Worm (Caenorhabditis elegans) whole organism, late embryonic: Measurements from ENCODE around the gene F08F1.4.

ENCODE experiments used
- C08G9.2 ChIP-seq: sonication (generic microtip); optimal IDR thresholded peaks from 2 replicates; lab custom pipeline; 2016; ENCODE audit warnings: mild to moderate bottlenecking, missing genetic modification characterization, moderate library complexity, missing compliant biosample characterization
- F13H6.1 ChIP-seq: sonication (generic microtip); optimal IDR thresholded peaks from 2 replicates; lab custom pipeline; 2016; ENCODE audit warnings: missing genetic modification characterization, missing compliant biosample characterization
- K02D7.2 ChIP-seq: sonication (generic microtip); optimal IDR thresholded peaks from 2 replicates; lab custom pipeline; 2017; ENCODE audit warnings: mild to moderate bottlenecking, missing genetic modification characterization, missing compliant biosample characterization
- ama-1 ChIP-seq: fragments of 150-350 bp; optimal IDR thresholded peaks from 2 replicates; lab custom pipeline; 2014
- ceh-14 ChIP-seq: sonication (generic microtip); optimal IDR thresholded peaks from 2 replicates; lab custom pipeline; 2016; ENCODE audit warnings: missing genotype, missing genetic modification characterization, missing compliant biosample characterization
- ceh-18 ChIP-seq: sonication (generic microtip); optimal IDR thresholded peaks from 2 replicates; lab custom pipeline; 2016; ENCODE audit warnings: missing genetic modification characterization, missing compliant biosample characterization
- ceh-2 ChIP-seq: sonication (generic microtip); optimal IDR thresholded peaks from 2 replicates; lab custom pipeline; 2016; ENCODE audit warnings: missing genotype, missing genetic modification characterization, missing compliant biosample characterization
- ceh-34 ChIP-seq: sonication (generic microtip); optimal IDR thresholded peaks from 2 replicates; lab custom pipeline; 2016; ENCODE audit warnings: mild to moderate bottlenecking, missing genetic modification characterization, missing compliant biosample characterization
- ceh-45 ChIP-seq: fragments of 200-800 bp; sonication (Bioruptor generic); IDR thresholded peaks from 2 replicates; pipeline ENCODE4 v1.3.6; 2022; ENCODE audit warnings: missing genetic modification reagents, missing genetic modification characterization, missing compliant biosample characterization
- ceh-48 ChIP-seq: sonication (generic microtip); optimal IDR thresholded peaks from 2 replicates; lab custom pipeline; 2016; ENCODE audit warnings: missing genetic modification characterization, inconsistent platforms, missing compliant biosample characterization
- ceh-6 ChIP-seq: fragments of 200-800 bp; sonication (Bioruptor generic); optimal IDR thresholded peaks from 2 replicates; lab custom pipeline; 2018; ENCODE audit warnings: mild to moderate bottlenecking, missing genetic modification characterization, missing compliant biosample characterization
- ceh-9 ChIP-seq: sonication (generic microtip); optimal IDR thresholded peaks from 2 replicates; lab custom pipeline; 2016; ENCODE audit warnings: mild to moderate bottlenecking, missing genetic modification characterization, inconsistent platforms, missing compliant biosample characterization
- che-1 ChIP-seq: sonication (generic microtip); optimal IDR thresholded peaks from 2 replicates; lab custom pipeline; 2016; ENCODE audit warnings: mild to moderate bottlenecking, missing genetic modification characterization, missing compliant biosample characterization
- dve-1 ChIP-seq: sonication (generic microtip); optimal IDR thresholded peaks from 2 replicates; lab custom pipeline; 2017; ENCODE audit warnings: antibody characterized with exemption, mild to moderate bottlenecking, missing genetic modification characterization, missing compliant biosample characterization
- elt-4 ChIP-seq: sonication (generic microtip); optimal IDR thresholded peaks from 2 replicates; lab custom pipeline; 2016; ENCODE audit warnings: missing genetic modification characterization, missing compliant biosample characterization
- ets-4 ChIP-seq: sonication (generic microtip); optimal IDR thresholded peaks from 2 replicates; lab custom pipeline; 2016; ENCODE audit warnings: missing genetic modification characterization, missing compliant biosample characterization
- eyg-1 ChIP-seq: sonication (generic microtip); optimal IDR thresholded peaks from 2 replicates; lab custom pipeline; 2016; ENCODE audit warnings: missing genotype, missing genetic modification characterization, missing compliant biosample characterization
- fax-1 ChIP-seq: sonication (generic microtip); optimal IDR thresholded peaks from 2 replicates; lab custom pipeline; 2016; ENCODE audit warnings: missing genotype, missing genetic modification characterization, missing compliant biosample characterization
- fkh-10 ChIP-seq: fragments of 150-350 bp; optimal IDR thresholded peaks from 2 replicates; lab custom pipeline; 2014; ENCODE audit warnings: missing biosample characterization, missing genetic modification reagents, missing genetic modification characterization
- fkh-6 ChIP-seq: sonication (generic microtip); optimal IDR thresholded peaks from 2 replicates; lab custom pipeline; 2016; ENCODE audit warnings: missing genetic modification characterization, missing compliant biosample characterization
- hlh-13 ChIP-seq: fragments of 200-800 bp; sonication (Bioruptor generic); optimal IDR thresholded peaks from 2 replicates; lab custom pipeline; 2018; ENCODE audit warnings: mild to moderate bottlenecking, missing genetic modification characterization, missing compliant biosample characterization
- hlh-6 ChIP-seq: sonication (generic microtip); optimal IDR thresholded peaks from 2 replicates; lab custom pipeline; 2016; ENCODE audit warnings: missing genotype, missing genetic modification characterization, missing compliant biosample characterization
- lim-6 ChIP-seq: sonication (generic microtip); optimal IDR thresholded peaks from 2 replicates; lab custom pipeline; 2016; ENCODE audit warnings: missing genetic modification characterization, missing compliant biosample characterization
- lin-11 ChIP-seq: fragments of 200-800 bp; sonication (Bioruptor generic); optimal IDR thresholded peaks from 2 replicates; lab custom pipeline; 2018; ENCODE audit warnings: mild to moderate bottlenecking, missing genetic modification characterization, missing compliant biosample characterization
- nfya-1 ChIP-seq: sonication (generic microtip); optimal IDR thresholded peaks from 2 replicates; lab custom pipeline; 2017; ENCODE audit warnings: missing genetic modification characterization, mild to moderate bottlenecking, missing compliant biosample characterization, antibody characterized with exemption, moderate library complexity
- nhr-11 ChIP-seq: fragments of 150-350 bp; optimal IDR thresholded peaks from 2 replicates; lab custom pipeline; 2014; ENCODE audit warnings: missing biosample characterization, missing genetic modification characterization
- nhr-232 ChIP-seq: sonication (generic microtip); optimal IDR thresholded peaks from 2 replicates; lab custom pipeline; 2016; ENCODE audit warnings: missing genetic modification characterization, missing compliant biosample characterization
- npax-4 ChIP-seq: sonication (generic microtip); optimal IDR thresholded peaks from 2 replicates; lab custom pipeline; 2016; ENCODE audit warnings: missing genetic modification characterization, missing compliant biosample characterization
- odd-2 ChIP-seq: sonication (generic microtip); optimal IDR thresholded peaks from 2 replicates; lab custom pipeline; 2017; ENCODE audit warnings: antibody characterized with exemption, mild to moderate bottlenecking, missing genetic modification characterization, missing compliant biosample characterization
- pag-3 ChIP-seq: sonication (generic microtip); optimal IDR thresholded peaks from 2 replicates; lab custom pipeline; 2016; ENCODE audit warnings: missing compliant biosample characterization, missing genetic modification characterization, borderline replicate concordance
- pha-2 ChIP-seq: sonication (generic microtip); optimal IDR thresholded peaks from 2 replicates; lab custom pipeline; 2017; ENCODE audit warnings: mild to moderate bottlenecking, missing genetic modification characterization, missing compliant biosample characterization
- pqm-1 ChIP-seq: sonication (generic microtip); optimal IDR thresholded peaks from 2 replicates; lab custom pipeline; 2016; ENCODE audit warnings: missing genetic modification characterization, missing compliant biosample characterization
- pros-1 ChIP-seq: fragments of 150-350 bp; optimal IDR thresholded peaks from 2 replicates; lab custom pipeline; 2014; ENCODE audit warnings: missing biosample characterization, missing genetic modification reagents, missing genetic modification characterization
- ref-2 ChIP-seq: sonication (generic microtip); optimal IDR thresholded peaks from 2 replicates; lab custom pipeline; 2016; ENCODE audit warnings: missing genetic modification characterization, missing compliant biosample characterization
- rnt-1 ChIP-seq: sonication (generic microtip); optimal IDR thresholded peaks from 2 replicates; lab custom pipeline; 2016; ENCODE audit warnings: missing genetic modification characterization, missing compliant biosample characterization
- sdc-2 ChIP-seq: sonication (generic microtip); optimal IDR thresholded peaks from 2 replicates; lab custom pipeline; 2016; ENCODE audit warnings: missing genotype, missing genetic modification characterization, missing compliant biosample characterization
- sox-2 ChIP-seq: fragments of 200-800 bp; sonication (Bioruptor generic); IDR thresholded peaks from 2 replicates; pipeline ENCODE4 v1.3.6; 2022; ENCODE audit warnings: missing genetic modification reagents, missing genetic modification characterization, missing compliant biosample characterization
- sox-4 ChIP-seq: sonication (generic microtip); optimal IDR thresholded peaks from 2 replicates; lab custom pipeline; 2017; ENCODE audit warnings: mild to moderate bottlenecking, missing genetic modification characterization, inconsistent platforms, missing compliant biosample characterization
- syd-9 ChIP-seq: sonication (generic microtip); optimal IDR thresholded peaks from 2 replicates; lab custom pipeline; 2016; ENCODE audit warnings: mild to moderate bottlenecking, missing genetic modification characterization, moderate library complexity, missing compliant biosample characterization
- tbx-2 ChIP-seq: sonication (generic microtip); optimal IDR thresholded peaks from 2 replicates; lab custom pipeline; 2016; ENCODE audit warnings: missing genetic modification characterization, missing compliant biosample characterization
- tbx-7 ChIP-seq: sonication (generic microtip); optimal IDR thresholded peaks from 2 replicates; lab custom pipeline; 2016; ENCODE audit warnings: missing genotype, missing genetic modification characterization, missing compliant biosample characterization
- ttx-3 ChIP-seq: sonication (generic microtip); optimal IDR thresholded peaks from 2 replicates; lab custom pipeline; 2016; ENCODE audit warnings: missing genetic modification reagents, missing genetic modification characterization, missing compliant biosample characterization
- unc-55 ChIP-seq: sonication (generic microtip); optimal IDR thresholded peaks from 2 replicates; lab custom pipeline; 2017; ENCODE audit warnings: missing biosample characterization, missing genetic modification reagents, missing genetic modification characterization
- zip-5 ChIP-seq: sonication (generic microtip); optimal IDR thresholded peaks from 2 replicates; lab custom pipeline; 2016; ENCODE audit warnings: missing genetic modification characterization, missing compliant biosample characterization
- ztf-16 ChIP-seq: sonication (generic microtip); optimal IDR thresholded peaks from 2 replicates; lab custom pipeline; 2017; ENCODE audit warnings: missing genetic modification characterization, missing compliant biosample characterization

F08F1.4 gene

DNA sequence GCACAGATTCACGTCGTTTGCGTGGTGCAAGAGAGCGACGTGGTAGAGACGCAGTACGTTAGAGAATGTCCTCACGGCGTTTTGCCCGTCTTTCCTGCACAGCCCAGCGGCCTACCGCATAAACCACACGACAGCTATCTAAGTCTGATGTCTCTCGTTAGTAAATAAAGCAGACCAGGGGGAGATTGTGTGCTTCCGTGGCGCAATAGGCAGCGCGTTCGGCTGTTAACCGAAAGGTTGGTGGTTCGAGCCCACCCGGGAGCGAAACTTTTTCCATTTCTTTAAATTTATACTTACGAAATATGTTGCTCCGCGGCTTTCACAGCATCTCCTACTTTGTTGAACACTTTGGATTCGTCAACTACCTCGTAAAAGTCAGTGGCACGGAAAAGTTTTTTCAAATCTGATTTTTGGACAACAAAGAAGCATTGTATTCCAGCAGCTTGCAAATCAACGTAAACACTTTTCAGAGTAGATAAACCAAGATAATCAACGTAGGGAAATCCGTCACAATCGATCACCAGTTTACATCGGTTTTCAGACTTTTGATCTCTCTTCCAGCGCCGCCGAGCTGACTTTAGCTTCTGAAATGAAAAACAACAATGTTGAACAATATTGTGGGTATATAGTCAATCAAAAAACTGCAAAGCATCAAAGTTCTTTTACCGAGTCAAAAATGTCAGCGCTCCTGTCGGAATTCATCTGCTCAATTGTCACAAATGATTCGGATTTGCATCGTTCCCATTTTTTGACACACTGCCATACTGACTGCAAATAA, 8.7 kb upstream of the F08F1.4 start (continued):
- TF ChIP-seq ceh-45 (GFP tag; lab: Robert Waterston, UW) (peak; percentile 98), nhr-232 (tag; lab: Kevin White, UChicago) (peak; percentile 92), zip-5 (tag; lab: Kevin White, UChicago) (peak; percentile 88), sox-4 (tag; lab: Kevin White, UChicago) (peak; percentile 96), unc-55 (GFP tag; lab: Kevin White, UChicago) (peak; percentile 95), nhr-11 (tag; lab: Kevin White, UChicago) (no peak), pha-2 (tag; lab: Kevin White, UChicago) (peak; percentile 95), che-1 (tag; lab: Kevin White, UChicago) (peak; percentile 93), eyg-1 (tag; lab: Kevin White, UChicago) (peak; percentile 95), ztf-16 (peak; percentile 97), hlh-6 (tag; lab: Kevin White, UChicago) (peak; percentile 94), odd-2 (tag; lab: Kevin White, UChicago) (peak; percentile 76), fkh-6 (tag; lab: Kevin White, UChicago) (peak; percentile 95), nfya-1 (peak; percentile 89), hlh-13 (GFP tag; lab: Kevin White, UChicago) (peak; percentile 93), ceh-2 (peak; percentile 92), pag-3 (tag; lab: Kevin White, UChicago) (peak; percentile 46), ceh-9 (tag; lab: Kevin White, UChicago) (peak; percentile 92), sox-2 (peak; percentile 92), ceh-6 (GFP tag; lab: Kevin White, UChicago) (peak; percentile 95), ceh-48 (tag; lab: Kevin White, UChicago) (peak; percentile 87), ceh-34 (tag; lab: Kevin White, UChicago) (peak; percentile 98), dve-1 (tag; lab: Kevin White, UChicago) (peak; percentile 92), rnt-1 (tag; lab: Kevin White, UChicago) (peak; percentile 98), K02D7.2 (tag; lab: Kevin White, UChicago) (peak; percentile 97), lim-6 (tag; lab: Kevin White, UChicago) (peak; percentile 88), ets-4 (tag; lab: Kevin White, UChicago) (peak; percentile 87), F13H6.1 (tag; lab: Kevin White, UChicago) (peak; percentile 94), pros-1 (peak; percentile 67), fax-1 (tag; lab: Kevin White, UChicago) (peak; percentile 90), fkh-10 (GFP tag; lab: Kevin White, UChicago) (peak; percentile 59), ama-1 (no peak), sdc-2 (tag; lab: Kevin White, UChicago) (peak; percentile 95), syd-9 (tag; lab: Kevin White, UChicago) (peak; percentile 97), ceh-14 (tag; lab: Kevin White, UChicago) (peak; percentile 96), ttx-3 (peak; percentile 93)

DNA sequence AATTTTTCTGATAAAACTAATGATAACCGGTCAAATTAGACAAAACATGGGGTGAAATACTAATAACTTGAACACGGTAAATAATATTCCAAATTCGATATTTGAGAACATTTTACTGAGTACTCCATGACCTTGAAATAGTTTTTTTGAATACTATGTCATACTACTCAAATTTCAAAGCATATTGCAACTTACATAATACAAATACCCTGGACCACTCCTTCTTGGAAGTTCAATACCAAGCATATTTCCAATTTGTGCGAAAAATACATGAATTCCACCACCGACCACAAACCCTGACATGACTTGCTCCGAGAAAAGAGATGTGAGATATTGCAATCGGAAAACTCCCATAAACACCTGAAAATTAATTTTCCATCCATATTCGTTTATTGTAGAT, 6.4 kb upstream of the F08F1.4 start:
- no peak for TF ChIP-seq ceh-14 (tag; lab: Kevin White, UChicago)
- no peak for TF ChIP-seq dve-1 (tag; lab: Kevin White, UChicago)
- TF ChIP-seq ceh-34 (tag; lab: Kevin White, UChicago) = no peak
- TF ChIP-seq K02D7.2 (tag; lab: Kevin White, UChicago) = no peak
- no peak for TF ChIP-seq C08G9.2 (tag; lab: Kevin White, UChicago)
- no peak for TF ChIP-seq fax-1 (tag; lab: Kevin White, UChicago)
- no peak for TF ChIP-seq lin-11 (tag; lab: Kevin White, UChicago)
- TF ChIP-seq ceh-18 (tag; lab: Kevin White, UChicago) = no peak
- TF ChIP-seq pqm-1 (tag; lab: Kevin White, UChicago) = no peak
- no peak for TF ChIP-seq elt-4
- TF ChIP-seq F13H6.1 (tag; lab: Kevin White, UChicago) = no peak
- no peak for TF ChIP-seq tbx-7 (tag; lab: Kevin White, UChicago)
- no peak for TF ChIP-seq pag-3 (tag; lab: Kevin White, UChicago)
- TF ChIP-seq che-1 (tag; lab: Kevin White, UChicago) = no peak
- no peak for TF ChIP-seq ztf-16
- TF ChIP-seq rnt-1 (tag; lab: Kevin White, UChicago) = no peak
- no peak for TF ChIP-seq npax-4
- no peak for TF ChIP-seq tbx-2 (tag; lab: Kevin White, UChicago)
- no peak for TF ChIP-seq ref-2
- no peak for TF ChIP-seq nhr-232 (tag; lab: Kevin White, UChicago)
